Fruit fly (Drosophila melanogaster): ENCODE data around the gene CG15747.

CG15747 gene

dm6 chrX:13384583-13385342, 46.6 kb downstream of the CG15747 start, which contains the start of the genes Rbp1-like and Tim9a (continued):
- TF ChIP-seq prd (optimal IDR thresholded peaks at IDR 0.05) (no peak), prd (GFP tag; IDR thresholded peaks at IDR 0.05) (0 out of 3 replicates have a peak, but pooled peaks have one; percentile 30), mld (GFP tag; IDR thresholded peaks at IDR 0.05; ENCODE audit: partially characterized antibody) (peak; percentile 60; the same call in 1 of the 3 replicates), Med (GFP tag) (peak; percentile 79), CG12236 (GFP tag; optimal IDR thresholded peaks at IDR 0.05) (no peak), CG7786 (GFP tag; optimal IDR thresholded peaks at IDR 0.05) (no peak), mam (GFP tag; optimal IDR thresholded peaks at IDR 0.05) (peak; percentile 6), pan (optimal IDR thresholded peaks at IDR 0.05) (no peak), pan (GFP tag; optimal IDR thresholded peaks at IDR 0.05 in 1 of 2, IDR thresholded peaks at IDR 0.05 in 1 of 2) (no peak), E2f1 (GFP tag; IDR thresholded peaks at IDR 0.05) (no peak), schlank (tag; optimal IDR thresholded peaks at IDR 0.05) (no peak), CG32767 (GFP tag; IDR thresholded peaks at IDR 0.05) (no peak), CG30431 (GFP tag; optimal IDR thresholded peaks at IDR 0.05) (no peak), Fer3 (tag; optimal IDR thresholded peaks at IDR 0.05) (peak; percentile 17), CG15696 (tag; optimal IDR thresholded peaks at IDR 0.05) (peak; percentile 34), vnd (GFP tag; IDR thresholded peaks at IDR 0.05; ENCODE audit: partially characterized antibody) (peak; percentile 76), D (optimal IDR thresholded peaks at IDR 0.05) (no peak), D (GFP tag; optimal IDR thresholded peaks at IDR 0.05) (no peak), Deaf1 (tag; optimal IDR thresholded peaks at IDR 0.05) (peak; percentile 9), Nf-YC (tag; optimal IDR thresholded peaks at IDR 0.05) (peak; percentile 82), pzg (GFP tag; optimal IDR thresholded peaks at IDR 0.05) (peak; percentile 49), nerfin-2 (GFP tag; IDR thresholded peaks at IDR 0.05; ENCODE audit: partially characterized antibody) (peak; percentile 56; the same call in 1 of the 2 replicates), Stat92E (GFP tag; optimal IDR thresholded peaks at IDR 0.05) (no peak), hb (GFP tag; IDR thresholded peaks at IDR 0.05; ENCODE audit: partially characterized antibody) (peak; percentile 45; the same call in 2 of the 3 replicates), gem (tag; optimal IDR thresholded peaks at IDR 0.05) (peak; percentile 53), nom (GFP tag; optimal IDR thresholded peaks at IDR 0.05) (peak; percentile 14), sqz (GFP tag; optimal IDR thresholded peaks at IDR 0.05) (peak; percentile 67), maf-S (GFP tag; optimal IDR thresholded peaks at IDR 0.05) (no peak), Dll (GFP tag; IDR thresholded peaks at IDR 0.05; ENCODE audit: partially characterized antibody) (peak; percentile 87), seq (GFP tag; IDR thresholded peaks at IDR 0.05) (no peak), CG12659 (GFP tag; optimal IDR thresholded peaks at IDR 0.05) (peak; percentile 83), CG12071 (GFP tag; optimal IDR thresholded peaks at IDR 0.05) (no peak), jigr1 (GFP tag; IDR thresholded peaks at IDR 0.05) (no peak), Lim3 (GFP tag; IDR thresholded peaks at IDR 0.05) (no peak), bowl (GFP tag; IDR thresholded peaks at IDR 0.05) (no peak), sim (GFP tag; IDR thresholded peaks at IDR 0.05) (no peak), CG12104 (GFP tag; optimal IDR thresholded peaks at IDR 0.05) (peak; percentile 28), Ssrp (tag; optimal IDR thresholded peaks at IDR 0.05) (peak; percentile 7), klu (GFP tag; IDR thresholded peaks at IDR 0.05) (0 out of 2 replicates have a peak, but pooled peaks have one; percentile 15), nmo (GFP tag; optimal IDR thresholded peaks at IDR 0.05) (peak; percentile 66), Fer2 (tag; optimal IDR thresholded peaks at IDR 0.05) (no peak), Scr (GFP tag; IDR thresholded peaks at IDR 0.05; ENCODE audit: partially characterized antibody) (peak; percentile 86), CG6813 (GFP tag; optimal IDR thresholded peaks at IDR 0.05) (no peak), CG4424 (GFP tag; optimal IDR thresholded peaks at IDR 0.05) (peak; percentile 39), CG30020 (tag; optimal IDR thresholded peaks at IDR 0.05) (peak; percentile 51), CG31365 (tag; optimal IDR thresholded peaks at IDR 0.05) (no peak), CG6854 (GFP tag; optimal IDR thresholded peaks at IDR 0.05) (no peak), CG14667 (GFP tag; IDR thresholded peaks at IDR 0.05) (no peak), CG6765 (GFP tag; optimal IDR thresholded peaks at IDR 0.05) (no peak)
